Worm (Caenorhabditis elegans) whole organism, L4 larva: ENCODE measurements around the gene tin-10.
A peak's percentile ranks its signal among the peaks of the same experiment; 100 is the strongest.

ENCODE experiments used
- D1046.2 ChIP-seq: fragments of 200-800 bp; sonication (Bioruptor generic); IDR thresholded peaks from 2 replicates; pipeline ENCODE4 v1.3.6; 2022; ENCODE audit warnings: missing genetic modification characterization, missing compliant biosample characterization
- F10B5.3 ChIP-seq: sonication (generic microtip); optimal IDR thresholded peaks from 2 replicates; lab custom pipeline; 2016; ENCODE audit warnings: mild to moderate bottlenecking, missing genetic modification characterization, missing compliant biosample characterization
- F49E8.2 ChIP-seq: sonication (generic microtip); optimal IDR thresholded peaks from 2 replicates; lab custom pipeline; 2016; ENCODE audit warnings: missing compliant biosample characterization, mild to moderate bottlenecking, missing genetic modification characterization, borderline replicate concordance
- T20F7.1 ChIP-seq: fragments of 200-800 bp; sonication (Bioruptor generic); optimal IDR thresholded peaks from 2 replicates; lab custom pipeline; 2018; ENCODE audit warnings: mild to moderate bottlenecking, missing genetic modification characterization, missing compliant biosample characterization
- Y48G9A.11 ChIP-seq: fragments of 200-800 bp; sonication (Bioruptor generic); IDR thresholded peaks from 2 replicates; pipeline ENCODE4 v1.3.6; 2022; ENCODE audit warnings: missing genetic modification reagents, missing genetic modification characterization, missing compliant biosample characterization
- Y75B8A.6 ChIP-seq: fragments of 200-800 bp; sonication (Bioruptor generic); IDR thresholded peaks from 2 replicates; pipeline ENCODE4 v1.3.6; 2022; ENCODE audit warnings: missing genetic modification reagents, missing genetic modification characterization, missing compliant biosample characterization
- ZK337.2 ChIP-seq: fragments of 200-800 bp; sonication (Bioruptor generic); IDR thresholded peaks from 2 replicates; pipeline ENCODE4 v1.3.6; 2022; ENCODE audit warnings: missing genetic modification reagents, missing genetic modification characterization, missing compliant biosample characterization
- ZK546.5 ChIP-seq, 2 experiments: sonication (generic microtip); optimal IDR thresholded peaks; 2 replicates each; lab custom pipeline; 2017; ENCODE audit warnings: missing biosample characterization in 2 of 2, missing genetic modification characterization in 2 of 2
- aly-2 ChIP-seq: sonication (generic microtip); optimal IDR thresholded peaks from 2 replicates; lab custom pipeline; 2018; ENCODE audit warnings: missing biosample characterization, missing genetic modification characterization
- ceh-20 ChIP-seq: fragments of 200-800 bp; sonication (Bioruptor generic); IDR thresholded peaks from 2 replicates; pipeline ENCODE4 v1.3.6; 2022; ENCODE audit warnings: missing genetic modification reagents, missing genetic modification characterization, missing compliant biosample characterization
- ceh-32 ChIP-seq: sonication (generic microtip); optimal IDR thresholded peaks from 2 replicates; lab custom pipeline; 2016; ENCODE audit warnings: mild to moderate bottlenecking, missing genetic modification characterization, missing compliant biosample characterization; ENCODE audit not compliant: poor library complexity
- ceh-44 ChIP-seq: fragments of 200-800 bp; sonication (Bioruptor generic); IDR thresholded peaks from 2 replicates; pipeline ENCODE4 v1.3.6; 2022; ENCODE audit warnings: missing genetic modification reagents, missing genetic modification characterization, missing compliant biosample characterization
- ceh-82 ChIP-seq: sonication (generic microtip); optimal IDR thresholded peaks from 2 replicates; lab custom pipeline; 2017; ENCODE audit warnings: missing biosample characterization, missing genetic modification characterization
- cey-2 ChIP-seq: sonication (generic microtip); optimal IDR thresholded peaks from 3 replicates; lab custom pipeline; 2017; ENCODE audit warnings: missing genetic modification characterization, mild to moderate bottlenecking, missing compliant biosample characterization, antibody characterized with exemption, borderline replicate concordance; ENCODE audit not compliant: insufficient read depth
- ctbp-1 ChIP-seq: fragments of 200-800 bp; sonication (Bioruptor generic); IDR thresholded peaks from 2 replicates; pipeline ENCODE4 v1.3.6; 2022; ENCODE audit warnings: missing genetic modification reagents, missing genetic modification characterization, missing compliant biosample characterization
- daf-12 ChIP-seq: fragments of 150-350 bp; optimal IDR thresholded peaks from 2 replicates; lab custom pipeline; 2014; ENCODE audit warnings: missing biosample characterization, missing genetic modification reagents, missing genetic modification characterization
- daf-19 ChIP-seq: fragments of 200-800 bp; sonication (Bioruptor generic); conservative IDR thresholded peaks from 2 replicates; pipeline ENCODE4 v1.3.6; 2022; ENCODE audit warnings: missing genetic modification characterization, missing compliant biosample characterization
- daf-8 ChIP-seq: fragments of 200-800 bp; sonication (Bioruptor generic); IDR thresholded peaks from 2 replicates; pipeline ENCODE4 v1.3.6; 2022; ENCODE audit warnings: missing genetic modification characterization, missing compliant biosample characterization
- dmd-9 ChIP-seq: fragments of 200-800 bp; sonication (Bioruptor generic); IDR thresholded peaks from 2 replicates; pipeline ENCODE4 v1.3.6; 2022; ENCODE audit warnings: missing genetic modification reagents, missing genetic modification characterization, missing compliant biosample characterization
- duxl-1 ChIP-seq: sonication (generic microtip); optimal IDR thresholded peaks from 2 replicates; lab custom pipeline; 2016; ENCODE audit warnings: mild to moderate bottlenecking, missing genetic modification characterization, moderate library complexity, missing compliant biosample characterization; ENCODE audit not compliant: poor library complexity
- egl-43 ChIP-seq: fragments of 200-800 bp; sonication (Bioruptor generic); IDR thresholded peaks from 2 replicates; pipeline ENCODE4 v1.3.6; 2022; ENCODE audit warnings: missing genetic modification reagents, missing genetic modification characterization, missing compliant biosample characterization
- fkh-10 ChIP-seq: fragments of 150-350 bp; optimal IDR thresholded peaks from 2 replicates; lab custom pipeline; 2014; ENCODE audit warnings: missing biosample characterization, missing genetic modification reagents, missing genetic modification characterization
- fos-1 ChIP-seq: fragments of 150-350 bp; optimal IDR thresholded peaks from 2 replicates; lab custom pipeline; 2014; ENCODE audit warnings: missing biosample characterization, missing genetic modification characterization
- gei-8 ChIP-seq: fragments of 200-800 bp; sonication (Bioruptor generic); optimal IDR thresholded peaks from 2 replicates; lab custom pipeline; 2018; ENCODE audit warnings: mild to moderate bottlenecking, missing genetic modification characterization, missing compliant biosample characterization
- hif-1 ChIP-seq, 2 experiments: sonication (generic microtip); optimal IDR thresholded peaks; 2 replicates each; lab custom pipeline; 2016 to 2017; ENCODE audit warnings: missing compliant biosample characterization in 2 of 2, missing genetic modification characterization in 2 of 2, missing genetic modification reagents in 2 of 2, missing genotype in 2 of 2, mild to moderate bottlenecking in 1 of 2
- hlh-30 ChIP-seq: sonication (generic microtip); optimal IDR thresholded peaks from 2 replicates; lab custom pipeline; 2017; ENCODE audit warnings: antibody characterized with exemption, mild to moderate bottlenecking, missing genetic modification characterization, missing compliant biosample characterization; ENCODE audit not compliant: insufficient read depth
- hmg-1.1 ChIP-seq: fragments of 200-800 bp; sonication (Bioruptor generic); IDR thresholded peaks from 2 replicates; pipeline ENCODE4 v1.3.6; 2022; ENCODE audit warnings: missing genetic modification reagents, missing genetic modification characterization, missing compliant biosample characterization
- lim-7 ChIP-seq: fragments of 200-800 bp; sonication (Bioruptor generic); IDR thresholded peaks from 2 replicates; pipeline ENCODE4 v1.3.6; 2022; ENCODE audit warnings: missing genetic modification characterization, missing compliant biosample characterization
- lin-13 ChIP-seq: fragments of 150-350 bp; optimal IDR thresholded peaks from 2 replicates; lab custom pipeline; 2014; ENCODE audit warnings: missing biosample characterization, missing genetic modification reagents, missing genetic modification characterization
- lin-39 ChIP-seq: fragments of 150-350 bp; optimal IDR thresholded peaks from 2 replicates; lab custom pipeline; 2014; ENCODE audit warnings: missing biosample characterization, missing genetic modification reagents, missing genetic modification characterization
- lir-3 ChIP-seq: sonication (generic microtip); optimal IDR thresholded peaks from 2 replicates; lab custom pipeline; 2016; ENCODE audit warnings: mild to moderate bottlenecking, missing genetic modification characterization, missing compliant biosample characterization
- mdl-1 ChIP-seq, 2 experiments: fragments of 150-350 bp in 1 of 2; sonication (generic microtip) in 1 of 2; optimal IDR thresholded peaks; 2 replicates each; lab custom pipeline; 2014 to 2017; ENCODE audit warnings: missing biosample characterization in 2 of 2, missing genetic modification characterization in 2 of 2
- mep-1 ChIP-seq: fragments of 150-350 bp; sonication (generic microtip); optimal IDR thresholded peaks from 3 replicates; lab custom pipeline; 2014; ENCODE audit warnings: missing biosample characterization, missing genetic modification characterization
- mxl-2 ChIP-seq: fragments of 200-800 bp; sonication (Bioruptor generic); conservative IDR thresholded peaks from 2 replicates; pipeline ENCODE4 v1.3.6; 2022; ENCODE audit warnings: missing genetic modification reagents, missing genetic modification characterization, missing compliant biosample characterization
- mxl-3 ChIP-seq: fragments of 200-800 bp; sonication (Bioruptor generic); optimal IDR thresholded peaks from 2 replicates; lab custom pipeline; 2018; ENCODE audit warnings: mild to moderate bottlenecking, missing genetic modification characterization, missing compliant biosample characterization
- nhr-102 ChIP-seq: sonication (generic microtip); optimal IDR thresholded peaks from 2 replicates; lab custom pipeline; 2016; ENCODE audit warnings: mild to moderate bottlenecking, missing genetic modification characterization, moderate library complexity, missing compliant biosample characterization
- nhr-111 ChIP-seq: fragments of 200-800 bp; sonication (Bioruptor generic); optimal IDR thresholded peaks from 2 replicates; lab custom pipeline; 2018; ENCODE audit warnings: mild to moderate bottlenecking, missing genetic modification characterization, missing compliant biosample characterization
- nhr-25 ChIP-seq: sonication (generic microtip); optimal IDR thresholded peaks from 2 replicates; lab custom pipeline; 2017; ENCODE audit warnings: missing genetic modification characterization, mild to moderate bottlenecking, missing compliant biosample characterization, antibody characterized with exemption, moderate library complexity, borderline replicate concordance; ENCODE audit not compliant: insufficient read depth
- nhr-41 ChIP-seq: fragments of 200-800 bp; sonication (Bioruptor generic); IDR thresholded peaks from 2 replicates; pipeline ENCODE4 v1.3.6; 2022; ENCODE audit warnings: missing genetic modification reagents, missing genetic modification characterization, missing compliant biosample characterization
- nhr-42 ChIP-seq: fragments of 200-800 bp; sonication (Bioruptor generic); IDR thresholded peaks from 2 replicates; pipeline ENCODE4 v1.3.6; 2022; ENCODE audit warnings: missing genetic modification characterization, missing compliant biosample characterization
- nhr-76 ChIP-seq: fragments of 150-350 bp; optimal IDR thresholded peaks from 2 replicates; lab custom pipeline; 2014; ENCODE audit warnings: missing biosample characterization, missing genetic modification characterization
- pqm-1 ChIP-seq: sonication (generic microtip); optimal IDR thresholded peaks from 2 replicates; lab custom pipeline; 2017; ENCODE audit warnings: missing biosample characterization, missing genetic modification characterization
- sdz-12 ChIP-seq: fragments of 200-800 bp; sonication (Bioruptor generic); optimal IDR thresholded peaks from 2 replicates; lab custom pipeline; 2018; ENCODE audit warnings: mild to moderate bottlenecking, missing genetic modification characterization, missing compliant biosample characterization
- skn-1 ChIP-seq: fragments of 150-350 bp; optimal IDR thresholded peaks from 2 replicates; lab custom pipeline; 2014; ENCODE audit warnings: missing biosample characterization, missing genetic modification characterization
- snpc-1.2 ChIP-seq: fragments of 200-800 bp; sonication (Bioruptor generic); IDR thresholded peaks from 2 replicates; pipeline ENCODE4 v1.3.6; 2022; ENCODE audit warnings: missing genetic modification reagents, missing genetic modification characterization, missing compliant biosample characterization
- tag-97 ChIP-seq: fragments of 200-800 bp; sonication (Bioruptor generic); IDR thresholded peaks from 2 replicates; pipeline ENCODE4 v1.3.6; 2022; ENCODE audit warnings: missing genetic modification characterization, missing compliant biosample characterization
- unc-130 ChIP-seq: sonication (generic microtip); optimal IDR thresholded peaks from 2 replicates; lab custom pipeline; 2016; ENCODE audit warnings: missing genetic modification reagents, missing genetic modification characterization, missing compliant biosample characterization
- zfp-3 ChIP-seq: fragments of 200-800 bp; sonication (Bioruptor generic); conservative IDR thresholded peaks from 2 replicates; pipeline ENCODE4 v1.3.6; 2022; ENCODE audit warnings: missing genetic modification reagents, missing genetic modification characterization, missing compliant biosample characterization
- zip-11 ChIP-seq: fragments of 200-800 bp; sonication (Bioruptor generic); IDR thresholded peaks from 2 replicates; pipeline ENCODE4 v1.3.6; 2022; ENCODE audit warnings: missing genetic modification characterization, missing compliant biosample characterization
- ztf-7 ChIP-seq: fragments of 150-350 bp; optimal IDR thresholded peaks from 2 replicates; lab custom pipeline; 2014; ENCODE audit warnings: missing biosample characterization, missing genetic modification characterization

The tin-10 gene

DNA sequence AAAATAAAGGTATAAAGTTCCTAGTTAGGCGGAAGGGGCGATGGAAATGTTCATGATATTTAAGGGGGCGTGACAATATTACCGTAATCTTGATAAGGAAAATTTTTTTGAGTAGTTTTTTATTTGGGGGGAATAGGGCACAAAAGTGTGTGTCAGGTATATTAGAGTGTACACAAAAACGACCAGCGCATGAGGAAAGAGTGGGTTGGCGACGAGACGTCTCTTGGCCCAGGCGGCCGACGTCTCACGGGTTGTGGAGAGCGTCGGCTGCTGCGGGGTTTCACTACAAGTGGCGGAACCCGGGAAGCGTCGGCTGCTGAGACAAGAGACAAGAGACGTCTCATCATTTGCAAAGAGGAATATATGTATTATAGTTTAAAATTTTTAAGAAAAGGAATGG is 38.9 kb downstream of the tin-10 start (continued):
- TF ChIP-seq ceh-44 (no peak), skn-1 (tag; lab: Kevin White, UChicago) (no peak), hmg-1.1 (GFP tag; lab: Robert Waterston, UW) (peak; percentile 68; the same call in 1 of the 2 replicates), unc-130 (no peak), fos-1 (no peak), zfp-3 (GFP tag; lab: Robert Waterston, UW) (peak; percentile 78; the same call in 1 of the 2 replicates), hif-1 (tag; optimal IDR thresholded peaks at IDR 0.05; lab: Kevin White, UChicago) (peak in 1 of 2 experiments; percentile 25), daf-19 (GFP tag; lab: Robert Waterston, UW) (no peak), pqm-1 (peak; percentile 32), hlh-30 (tag; lab: Kevin White, UChicago) (peak; percentile 75), gei-8 (GFP tag; lab: Kevin White, UChicago) (no peak), Y48G9A.11 (GFP tag; lab: Robert Waterston, UW) (no peak), lir-3 (tag; lab: Kevin White, UChicago) (no peak), mdl-1 (tag; optimal IDR thresholded peaks at IDR 0.05; lab: Kevin White, UChicago) (peak in 1 of 2 experiments; percentile 41), ztf-7 (tag; lab: Kevin White, UChicago) (no peak), mep-1 (tag; lab: Kevin White, UChicago) (peak; percentile 85), dmd-9 (GFP tag; lab: Robert Waterston, UW) (no peak), mxl-3 (GFP tag; lab: Kevin White, UChicago) (peak; percentile 73), fkh-10 (GFP tag; lab: Kevin White, UChicago) (no peak), tag-97 (GFP tag; lab: Robert Waterston, UW) (no peak), nhr-25 (peak; percentile 53), ceh-20 (GFP tag; lab: Robert Waterston, UW) (no peak), daf-8 (GFP tag; lab: Robert Waterston, UW) (no peak), mxl-2 (GFP tag; lab: Robert Waterston, UW) (no peak), nhr-111 (peak; percentile 11), ctbp-1 (GFP tag; lab: Robert Waterston, UW) (no peak), ceh-82 (tag; lab: Kevin White, UChicago) (no peak), T20F7.1 (no peak), ZK337.2 (GFP tag; lab: Robert Waterston, UW) (0 out of 2 replicates have a peak, but pooled peaks have one; percentile 17), snpc-1.2 (no peak), ceh-32 (no peak), ZK546.5 (tag; optimal IDR thresholded peaks at IDR 0.05; lab: Kevin White, UChicago) (no peak), sdz-12 (no peak), Y75B8A.6 (GFP tag; lab: Robert Waterston, UW) (0 out of 2 replicates have a peak, but pooled peaks have one; percentile 5), D1046.2 (GFP tag; lab: Robert Waterston, UW) (0 out of 2 replicates have a peak, but pooled peaks have one; percentile 45), nhr-41 (GFP tag; lab: Robert Waterston, UW) (no peak), aly-2 (no peak), F10B5.3 (tag; lab: Kevin White, UChicago) (no peak), lin-39 (no peak), egl-43 (GFP tag; lab: Robert Waterston, UW) (peak; percentile 63; the same call in 1 of the 2 replicates), duxl-1 (no peak), F49E8.2 (tag; lab: Kevin White, UChicago) (no peak), cey-2 (tag; lab: Kevin White, UChicago) (no peak), nhr-102 (tag; lab: Kevin White, UChicago) (peak; percentile 71), zip-11 (GFP tag; lab: Robert Waterston, UW) (no peak), nhr-76 (tag; lab: Kevin White, UChicago) (no peak), lin-13 (GFP tag; lab: Kevin White, UChicago) (peak; percentile 97), nhr-42 (GFP tag; lab: Robert Waterston, UW) (peak; percentile 60; the same call in 1 of the 2 replicates), lim-7 (0 out of 2 replicates have a peak, but pooled peaks have one; percentile 24), daf-12 (tag; lab: Kevin White, UChicago) (no peak)
